Fruit fly (Drosophila melanogaster) whole organism, wandering third instar larva: ENCODE data around the gene Ccp84Ac.

Source experiments
- HLH106 ChIP-seq: fragments of 200-800 bp; optimal IDR thresholded peaks from 3 replicates; lab custom pipeline; 2019; ENCODE audit warnings: missing biosample characterization, mild to moderate bottlenecking, missing genetic modification characterization, moderate library complexity
- psq ChIP-seq: fragments of 200-800 bp; sonication (Bioruptor generic); optimal IDR thresholded peaks from 3 replicates; lab custom pipeline; 2017; ENCODE audit warnings: missing biosample characterization, mild to moderate bottlenecking, missing genetic modification characterization, moderate library complexity

DNA sequence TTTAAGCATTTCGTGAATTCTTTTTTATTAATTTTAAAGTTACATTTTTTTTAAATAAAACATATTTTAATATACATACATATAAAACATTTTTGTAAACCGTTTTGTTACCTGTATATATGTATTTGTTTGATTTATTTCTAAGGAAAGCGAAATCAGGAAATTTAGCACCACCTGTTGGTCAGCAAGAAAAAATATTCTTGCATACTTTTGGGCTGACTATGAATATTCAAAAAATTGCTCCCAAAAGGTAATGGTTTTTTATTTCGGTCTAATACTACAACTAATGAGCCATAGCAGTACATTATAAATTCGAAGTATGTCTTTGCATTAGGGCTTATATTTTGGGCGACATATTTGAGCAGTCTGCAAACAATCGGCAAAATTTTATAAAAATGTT, 12.4 kb downstream of the Ccp84Ac start:
- TF ChIP-seq HLH106 (tag; lab: Kevin White, UChicago): no peak
- no peak for TF ChIP-seq psq
